Fruit fly (Drosophila melanogaster) whole organism, embryonic: Measurements from ENCODE around the gene Cyt-c-d.

Experiments
- Bgb ChIP-seq: fragments of 200-800 bp; sonication (Bioruptor generic); IDR thresholded peaks from 2 replicates; pipeline ENCODE4 v1.3.6; 2022; ENCODE audit warnings: missing biosample characterization, missing genetic modification characterization; ENCODE audit not compliant: partially characterized antibody
- BtbVII ChIP-seq: fragments of 200-800 bp; sonication (Bioruptor generic); optimal IDR thresholded peaks from 3 replicates; lab custom pipeline; 2017; ENCODE audit warnings: missing biosample characterization, mild to moderate bottlenecking, missing genetic modification characterization
- CG10274 ChIP-seq: fragments of 200-800 bp; sonication (Bioruptor generic); optimal IDR thresholded peaks from 3 replicates; lab custom pipeline; 2017; ENCODE audit warnings: missing biosample characterization, mild to moderate bottlenecking, missing genetic modification characterization
- CG10321 ChIP-seq: fragments of 200-800 bp; sonication (Bioruptor generic); IDR thresholded peaks from 2 replicates; pipeline ENCODE4 v1.3.6; 2022; ENCODE audit warnings: missing biosample characterization, missing genetic modification characterization
- CG11085 ChIP-seq: fragments of 200-800 bp; sonication (Bioruptor generic); IDR thresholded peaks from 2 replicates; pipeline ENCODE4 v1.3.6; 2022; ENCODE audit warnings: missing biosample characterization, missing genetic modification characterization
- CG13424 ChIP-seq: fragments of 200-800 bp; sonication (Bioruptor generic); optimal IDR thresholded peaks from 2 replicates; lab custom pipeline; 2019; ENCODE audit warnings: missing biosample characterization, mild to moderate bottlenecking, missing genetic modification characterization, moderate library complexity
- CG15514 ChIP-seq: fragments of 200-800 bp; sonication (Bioruptor generic); optimal IDR thresholded peaks from 3 replicates; lab custom pipeline; 2017; ENCODE audit warnings: missing biosample characterization, missing genetic modification characterization, mild to moderate bottlenecking, moderate library complexity, missing genetic modification reagents
- CG18764 ChIP-seq: fragments of 200-800 bp; sonication (Bioruptor generic); optimal IDR thresholded peaks from 3 replicates; lab custom pipeline; 2016; ENCODE audit warnings: missing biosample characterization, missing genetic modification characterization
- CG2116 ChIP-seq: fragments of 200-800 bp; sonication (Bioruptor generic); optimal IDR thresholded peaks from 3 replicates; lab custom pipeline; 2018; ENCODE audit warnings: missing biosample characterization, mild to moderate bottlenecking, missing genetic modification characterization
- CG31365 ChIP-seq: fragments of 200-800 bp; sonication (Bioruptor generic); optimal IDR thresholded peaks from 2 replicates; lab custom pipeline; 2018; ENCODE audit warnings: missing biosample characterization, mild to moderate bottlenecking, missing genetic modification characterization
- CG3281 ChIP-seq: fragments of 200-800 bp; sonication (Bioruptor generic); optimal IDR thresholded peaks from 3 replicates; lab custom pipeline; 2017; ENCODE audit warnings: missing biosample characterization, mild to moderate bottlenecking, missing genetic modification characterization
- CG3838 ChIP-seq: fragments of 200-800 bp; sonication (Bioruptor generic); optimal IDR thresholded peaks from 3 replicates; lab custom pipeline; 2016; ENCODE audit warnings: missing biosample characterization, missing genetic modification characterization
- CG5180 ChIP-seq: fragments of 200-800 bp; sonication (Bioruptor generic); optimal IDR thresholded peaks from 3 replicates; lab custom pipeline; 2017; ENCODE audit warnings: missing biosample characterization, missing genetic modification characterization, mild to moderate bottlenecking, moderate library complexity, missing genetic modification reagents
- CG6254 ChIP-seq: fragments of 200-800 bp; sonication (Bioruptor generic); optimal IDR thresholded peaks from 3 replicates; lab custom pipeline; 2017; ENCODE audit warnings: mild to moderate bottlenecking, missing biosample characterization, missing genetic modification reagents, missing genetic modification characterization
- CG6654 ChIP-seq: fragments of 200-800 bp; sonication (Bioruptor generic); optimal IDR thresholded peaks from 2 replicates; lab custom pipeline; 2017; ENCODE audit warnings: missing biosample characterization, mild to moderate bottlenecking, missing genetic modification characterization
- CG7928 ChIP-seq: fragments of 200-800 bp; sonication (Bioruptor generic); optimal IDR thresholded peaks from 2 replicates; lab custom pipeline; 2017; ENCODE audit warnings: missing biosample characterization, mild to moderate bottlenecking, missing genetic modification characterization
- CG8281 ChIP-seq: fragments of 200-800 bp; sonication (Bioruptor generic); optimal IDR thresholded peaks from 2 replicates; lab custom pipeline; 2018; ENCODE audit warnings: missing biosample characterization, mild to moderate bottlenecking, missing genetic modification characterization, moderate library complexity
- CG8765 ChIP-seq: fragments of 200-800 bp; sonication (Bioruptor generic); IDR thresholded peaks from 2 replicates; pipeline ENCODE4 v1.3.6; 2022; ENCODE audit warnings: missing biosample characterization, missing genetic modification characterization
- CG8924 ChIP-seq: fragments of 200-800 bp; optimal IDR thresholded peaks from 3 replicates; lab custom pipeline; 2019; ENCODE audit warnings: missing biosample characterization, mild to moderate bottlenecking, missing genetic modification characterization, moderate library complexity
- CG9797 ChIP-seq: fragments of 200-800 bp; sonication (Bioruptor generic); optimal IDR thresholded peaks from 3 replicates; lab custom pipeline; 2018; ENCODE audit warnings: missing biosample characterization, mild to moderate bottlenecking, missing genetic modification characterization
- Doc3 ChIP-seq: fragments of 200-800 bp; sonication (Bioruptor generic); IDR thresholded peaks from 3 replicates; pipeline ENCODE4 v1.3.6; 2022; ENCODE audit warnings: missing biosample characterization, missing genetic modification characterization; ENCODE audit not compliant: partially characterized antibody
- Drgx ChIP-seq: fragments of 200-800 bp; sonication (Bioruptor generic); IDR thresholded peaks from 2 replicates; pipeline ENCODE4 v1.3.6; 2022; ENCODE audit warnings: missing biosample characterization, missing genetic modification characterization
- Fer2 ChIP-seq: fragments of 200-800 bp; sonication (Bioruptor generic); optimal IDR thresholded peaks from 2 replicates; lab custom pipeline; 2018; ENCODE audit warnings: missing biosample characterization, mild to moderate bottlenecking, missing genetic modification characterization, moderate library complexity
- H15 ChIP-seq: fragments of 200-800 bp; sonication (Bioruptor generic); IDR thresholded peaks from 3 replicates; pipeline ENCODE4 v1.3.6; 2022; ENCODE audit warnings: missing biosample characterization, missing genetic modification characterization
- HLH4C ChIP-seq: fragments of 200-800 bp; sonication (Bioruptor generic); IDR thresholded peaks from 3 replicates; pipeline ENCODE4 v1.3.6; 2022; ENCODE audit warnings: missing biosample characterization, missing genetic modification characterization; ENCODE audit not compliant: partially characterized antibody
- Hand ChIP-seq: fragments of 200-800 bp; sonication (Bioruptor generic); optimal IDR thresholded peaks from 2 replicates; lab custom pipeline; 2017; ENCODE audit warnings: mild to moderate bottlenecking, missing biosample characterization, missing genetic modification reagents, missing genetic modification characterization
- Hsf ChIP-seq: fragments of 200-800 bp; sonication (Bioruptor generic); optimal IDR thresholded peaks from 3 replicates; lab custom pipeline; 2016; ENCODE audit warnings: missing biosample characterization, missing genetic modification characterization
- Kr ChIP-seq: fragments of 200-800 bp; sonication (Bioruptor generic); optimal IDR thresholded peaks from 2 replicates; lab custom pipeline; 2017; ENCODE audit warnings: missing biosample characterization, mild to moderate bottlenecking, missing genetic modification characterization
- Lim3 ChIP-seq: fragments of 200-800 bp; sonication (Bioruptor generic); IDR thresholded peaks from 2 replicates; pipeline ENCODE4 v1.3.6; 2022; ENCODE audit warnings: missing biosample characterization, missing genetic modification characterization
- Meics ChIP-seq: fragments of 200-800 bp; sonication (Bioruptor generic); optimal IDR thresholded peaks from 2 replicates; lab custom pipeline; 2017; ENCODE audit warnings: missing biosample characterization, mild to moderate bottlenecking, missing genetic modification characterization
- Spps ChIP-seq: fragments of 200-800 bp; sonication (Bioruptor generic); optimal IDR thresholded peaks from 2 replicates; lab custom pipeline; 2018; ENCODE audit warnings: missing biosample characterization, mild to moderate bottlenecking, missing genetic modification characterization
- Xbp1 ChIP-seq: fragments of 200-800 bp; sonication (Bioruptor generic); optimal IDR thresholded peaks from 3 replicates; lab custom pipeline; 2016; ENCODE audit warnings: missing biosample characterization, mild to moderate bottlenecking, missing genetic modification characterization
- ac ChIP-seq: fragments of 200-800 bp; sonication (Bioruptor generic); optimal IDR thresholded peaks from 3 replicates; lab custom pipeline; 2017; ENCODE audit warnings: missing biosample characterization, mild to moderate bottlenecking, missing genetic modification characterization
- aop ChIP-seq: fragments of 200-800 bp; sonication (Bioruptor generic); IDR thresholded peaks from 2 replicates; pipeline ENCODE4 v1.3.6; 2022; ENCODE audit warnings: missing biosample characterization, missing genetic modification characterization
- bigmax ChIP-seq: fragments of 200-800 bp; sonication (Bioruptor generic); optimal IDR thresholded peaks from 2 replicates; lab custom pipeline; 2018; ENCODE audit warnings: missing biosample characterization, mild to moderate bottlenecking, missing genetic modification characterization
- chn ChIP-seq: fragments of 200-800 bp; sonication (Bioruptor generic); optimal IDR thresholded peaks from 2 replicates; lab custom pipeline; 2016; ENCODE audit warnings: missing biosample characterization, missing genetic modification characterization
- ci ChIP-seq: fragments of 200-800 bp; sonication (Bioruptor generic); IDR thresholded peaks from 3 replicates; pipeline ENCODE4 v1.3.6; 2022; ENCODE audit warnings: missing biosample characterization, missing genetic modification characterization
- dysf ChIP-seq: fragments of 200-800 bp; sonication (Bioruptor generic); IDR thresholded peaks from 3 replicates; pipeline ENCODE4 v1.3.6; 2022; ENCODE audit warnings: missing biosample characterization, missing genetic modification characterization
- en ChIP-seq: fragments of 200-800 bp; sonication (Bioruptor generic); optimal IDR thresholded peaks from 2 replicates; lab custom pipeline; 2016; ENCODE audit warnings: missing biosample characterization, missing genetic modification characterization
- fu2 ChIP-seq: fragments of 200-800 bp; sonication (Bioruptor generic); optimal IDR thresholded peaks from 2 replicates; lab custom pipeline; 2016; ENCODE audit warnings: missing biosample characterization, missing genetic modification characterization
- hbn ChIP-seq: fragments of 200-800 bp; sonication (Bioruptor generic); IDR thresholded peaks from 2 replicates; pipeline ENCODE4 v1.3.6; 2022; ENCODE audit warnings: missing biosample characterization, missing genetic modification characterization; ENCODE audit not compliant: partially characterized antibody
- insv ChIP-seq, 2 experiments: fragments of 200-800 bp; sonication (Bioruptor generic); optimal IDR thresholded peaks; 3 replicates each; lab custom pipeline; 2016 to 2018; ENCODE audit warnings: missing biosample characterization in 2 of 2, missing genetic modification characterization in 2 of 2
- knrl ChIP-seq: fragments of 200-800 bp; sonication (Bioruptor generic); IDR thresholded peaks from 3 replicates; pipeline ENCODE4 v1.3.6; 2022; ENCODE audit warnings: missing biosample characterization, missing genetic modification characterization; ENCODE audit not compliant: partially characterized antibody
- lola ChIP-seq, 3 experiments: fragments of >200 bp in 2 of 3; fragments of 200-800 bp in 1 of 3; sonication (Bioruptor generic) in 1 of 3; optimal IDR thresholded peaks; 2 replicates each; lab custom pipeline; 2017 to 2019; ENCODE audit warnings: missing biosample characterization in 3 of 3, missing genetic modification characterization in 3 of 3, mild to moderate bottlenecking in 1 of 3, moderate library complexity in 1 of 3
- org-1 ChIP-seq: fragments of 200-800 bp; sonication (Bioruptor generic); optimal IDR thresholded peaks from 2 replicates; lab custom pipeline; 2017; ENCODE audit warnings: missing biosample characterization, missing genetic modification characterization
- schlank ChIP-seq: fragments of 200-800 bp; sonication (Bioruptor generic); optimal IDR thresholded peaks from 2 replicates; lab custom pipeline; 2018; ENCODE audit warnings: missing biosample characterization, mild to moderate bottlenecking, missing genetic modification characterization
- slou ChIP-seq: fragments of 200-800 bp; sonication (Bioruptor generic); optimal IDR thresholded peaks from 3 replicates; lab custom pipeline; 2016; ENCODE audit warnings: missing biosample characterization, missing genetic modification characterization

Gene Cyt-c-d

DNA sequence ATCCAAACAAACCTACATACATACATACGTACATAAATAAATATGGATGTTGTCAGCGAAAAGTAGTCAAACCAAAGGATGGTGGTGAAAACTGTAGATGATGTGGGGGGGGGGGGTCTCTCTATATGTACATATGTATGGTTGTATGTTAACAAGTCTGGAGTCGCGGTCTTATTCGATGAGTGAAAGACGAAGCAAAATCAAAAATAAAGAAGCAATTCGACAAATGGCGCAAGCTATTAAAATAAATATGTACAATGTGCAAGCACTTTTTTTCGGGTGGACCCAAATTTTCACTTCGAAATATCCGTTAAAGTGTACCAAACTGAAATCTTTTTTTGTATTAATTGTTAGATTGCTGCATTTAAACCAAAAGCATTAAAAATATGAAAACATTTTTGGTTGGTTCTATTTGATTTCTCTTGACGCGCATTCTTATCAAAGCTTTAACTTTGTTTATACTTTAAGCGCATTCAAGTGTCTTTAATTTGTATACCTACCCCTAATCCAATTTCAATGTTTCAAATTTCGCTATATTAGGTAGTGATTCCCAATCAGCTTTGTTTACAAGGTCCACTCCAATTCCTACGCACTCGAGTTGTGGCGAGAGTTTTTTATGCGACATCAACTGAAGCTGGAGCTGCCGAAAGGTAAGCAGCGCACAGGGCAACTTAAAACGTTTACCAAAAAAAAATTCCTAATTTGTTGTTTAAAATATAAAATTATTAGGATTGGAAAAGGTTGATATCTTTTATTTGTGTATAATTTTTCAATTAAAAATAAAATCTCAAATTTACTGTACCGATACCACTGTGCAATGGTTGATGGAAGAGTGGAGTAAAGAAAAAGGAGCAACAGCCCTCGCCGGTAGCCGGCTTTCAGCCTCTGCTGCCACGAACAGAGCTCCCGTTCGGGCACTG, 31.5 kb upstream of the Cyt-c-d start, which contains the start of gene CG31807 (continued):
- TF ChIP-seq CG18764 (peak; percentile 34), Fer2 (tag; lab: Kevin White, UChicago) (peak; percentile 12), org-1 (GFP tag; lab: Kevin White, UChicago) (peak; percentile 80), CG8281 (tag; lab: Kevin White, UChicago) (no peak), CG9797 (GFP tag; lab: Kevin White, UChicago) (no peak), HLH4C (GFP tag; lab: Robert Waterston, UW) (no peak), fu2 (peak; percentile 27), Lim3 (no peak), Kr (GFP tag; lab: Kevin White, UChicago) (no peak), CG5180 (GFP tag; lab: Kevin White, UChicago) (peak; percentile 50), Bgb (GFP tag; lab: Robert Waterston, UW) (no peak), ac (peak; percentile 36), CG31365 (no peak), CG7928 (no peak), CG10274 (peak; percentile 5), CG10321 (no peak), CG6254 (GFP tag; lab: Kevin White, UChicago) (peak; percentile 53), aop (no peak), BtbVII (peak; percentile 62), CG11085 (GFP tag; lab: Robert Waterston, UW) (no peak), slou (GFP tag; lab: Kevin White, UChicago) (peak; percentile 18), bigmax (GFP tag; lab: Kevin White, UChicago) (no peak), Doc3 (GFP tag; lab: Robert Waterston, UW) (no peak), en (no peak)

DNA sequence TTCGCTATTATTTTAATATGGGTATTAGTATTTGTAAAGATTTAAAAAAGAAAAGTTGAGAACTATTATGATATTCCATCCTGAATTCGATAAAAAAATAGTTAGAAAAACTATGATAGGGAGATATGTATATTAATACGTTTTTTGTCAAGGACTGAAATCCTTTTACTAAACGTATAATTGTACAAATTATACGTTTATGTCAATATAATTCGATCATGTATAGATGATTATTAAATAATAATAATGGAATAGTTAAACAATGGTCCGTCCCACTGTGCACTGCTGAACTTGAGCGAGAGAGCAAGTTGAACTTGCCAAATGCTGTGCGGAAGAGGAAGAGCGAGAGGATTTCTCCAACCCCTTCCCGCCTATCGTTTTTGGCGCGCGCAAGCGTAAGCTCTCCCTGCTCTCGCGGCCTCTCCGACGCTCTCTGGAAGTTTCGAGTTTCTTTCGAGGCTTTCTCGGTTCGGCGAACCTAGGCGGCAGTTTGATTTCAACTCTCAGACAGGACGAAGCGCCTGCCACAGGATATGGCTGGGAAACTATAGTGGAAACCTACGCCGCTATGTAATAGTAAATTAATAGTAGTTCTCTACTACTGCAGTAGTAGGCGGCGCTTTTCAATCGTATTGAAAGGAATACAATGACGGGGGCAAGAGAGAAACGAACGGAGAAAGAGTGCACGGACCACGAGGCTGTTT, 30.6 kb upstream of the Cyt-c-d start:
- 0 out of 2 replicates have a peak, but pooled peaks have one; percentile 18 for TF ChIP-seq hbn (GFP tag; lab: Robert Waterston, UW)
- no peak for TF ChIP-seq CG8765 (GFP tag; lab: Robert Waterston, UW)
- TF ChIP-seq lola (GFP tag; optimal IDR thresholded peaks at IDR 0.05; lab: Kevin White, UChicago), result peak in 1 of 3 experiments; percentile 33
- TF ChIP-seq CG6654 (GFP tag; lab: Kevin White, UChicago), result peak; percentile 7
- TF ChIP-seq chn (GFP tag; lab: Kevin White, UChicago), result no peak
- peak; percentile 86 for TF ChIP-seq CG13424 (tag; lab: Kevin White, UChicago)
- TF ChIP-seq dysf (GFP tag; lab: Robert Waterston, UW), result peak; percentile 50; the same call in 2 of the 3 replicates
- TF ChIP-seq Xbp1, result peak; percentile 46
- peak; percentile 69 for TF ChIP-seq Meics (GFP tag; lab: Kevin White, UChicago)
- TF ChIP-seq CG2116 (GFP tag; lab: Kevin White, UChicago), result peak; percentile 2
- TF ChIP-seq CG8924 (tag; lab: Kevin White, UChicago), result peak; percentile 66
- TF ChIP-seq insv (GFP tag; optimal IDR thresholded peaks at IDR 0.05; lab: Kevin White, UChicago), result no peak
- TF ChIP-seq Spps (tag; lab: Kevin White, UChicago), result no peak
- no peak for TF ChIP-seq schlank (tag; lab: Kevin White, UChicago)
- peak; percentile 20; the same call in 1 of the 3 replicates for TF ChIP-seq ci
- TF ChIP-seq Hsf, result no peak
- no peak for TF ChIP-seq H15
- no peak for TF ChIP-seq knrl
- TF ChIP-seq Hand (GFP tag; lab: Kevin White, UChicago), result peak; percentile 72
- TF ChIP-seq CG3838 (GFP tag; lab: Kevin White, UChicago), result no peak
- peak; percentile 9 for TF ChIP-seq Fer2 (tag; lab: Kevin White, UChicago)
- TF ChIP-seq Drgx, result peak; percentile 26
- TF ChIP-seq CG15514 (GFP tag; lab: Kevin White, UChicago), result no peak
- TF ChIP-seq CG3281, result peak; percentile 65
